Worm (Caenorhabditis elegans) whole organism, young adult: ENCODE data around the gene str-182.

Experiments used
- ZK185.1 ChIP-seq: sonication (generic microtip); optimal IDR thresholded peaks from 2 replicates; lab custom pipeline; 2016; ENCODE audit warnings: mild to moderate bottlenecking, missing genetic modification characterization, missing compliant biosample characterization; ENCODE audit not compliant: poor library complexity, severe bottlenecking
- dpl-1 ChIP-seq: fragments of 150-350 bp; optimal IDR thresholded peaks from 2 replicates; lab custom pipeline; 2014; ENCODE audit warnings: missing biosample characterization, missing genetic modification reagents, missing genetic modification characterization
- nhr-120 ChIP-seq: fragments of 200-800 bp; sonication (Bioruptor generic); IDR thresholded peaks from 2 replicates; pipeline ENCODE4 v1.3.6; 2022; ENCODE audit warnings: missing genetic modification characterization, missing compliant biosample characterization
- nhr-90 ChIP-seq: sonication (generic microtip); optimal IDR thresholded peaks from 2 replicates; lab custom pipeline; 2016; ENCODE audit warnings: missing genotype, mild to moderate bottlenecking, missing genetic modification characterization, missing compliant biosample characterization
- tlf-1 ChIP-seq: fragments of 200-800 bp; sonication (Bioruptor generic); optimal IDR thresholded peaks from 2 replicates; lab custom pipeline; 2018; ENCODE audit warnings: mild to moderate bottlenecking, missing genetic modification characterization, missing compliant biosample characterization

DNA sequence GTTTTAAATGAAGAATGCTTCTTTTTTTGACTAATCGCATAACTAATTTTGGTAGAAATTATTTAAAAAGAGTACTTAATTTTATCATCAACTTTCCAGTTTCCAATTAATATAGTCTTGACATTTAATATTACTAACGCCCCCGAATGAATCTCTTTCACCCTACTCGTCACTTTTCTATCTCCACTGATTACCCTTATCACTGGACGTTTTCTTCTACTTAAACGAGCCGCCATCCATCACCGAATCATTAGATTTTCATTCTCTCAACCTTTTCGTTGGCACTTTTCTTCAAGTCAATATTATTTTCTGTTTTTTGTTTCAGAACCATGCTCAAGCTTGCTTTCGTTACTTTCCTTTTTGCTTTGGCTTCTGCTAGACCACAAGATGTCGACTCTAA lies 44.3 kb upstream of the str-182 start, which contains the start of gene lys-1:
- TF ChIP-seq nhr-90 (tag; lab: Kevin White, UChicago) (no peak), nhr-120 (GFP tag; lab: Robert Waterston, UW) (no peak), ZK185.1 (tag; lab: Kevin White, UChicago) (peak; percentile 13), dpl-1 (GFP tag; lab: Kevin White, UChicago) (no peak), tlf-1 (no peak)
